Worm (Caenorhabditis elegans): ENCODE results near the gene swd-2.1.

Gene swd-2.1

DNA sequence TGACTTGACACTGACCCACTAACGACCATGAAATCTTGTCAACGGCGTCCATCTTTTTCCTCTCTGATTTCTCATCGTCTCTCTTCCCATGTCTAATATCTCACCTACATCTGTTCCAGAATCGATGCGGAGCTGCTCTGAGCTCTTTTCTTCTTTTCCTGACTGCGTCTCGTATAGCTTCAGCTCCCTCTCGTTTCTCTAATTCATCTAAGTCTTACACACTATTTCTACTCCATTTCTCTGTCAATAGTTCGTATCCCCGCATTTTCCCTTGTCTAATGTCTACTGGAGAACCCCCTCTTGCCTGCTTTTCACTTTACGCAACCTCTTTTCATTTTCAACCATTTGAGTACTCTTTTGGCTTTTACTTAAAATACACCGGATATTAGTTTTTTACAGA, 42.0 kb downstream of the swd-2.1 start, which contains the start of gene ric-3 (continued):
- TF ChIP-seq ceh-2 (tag; optimal IDR thresholded peaks at IDR 0.05) (no peak), pha-2 (tag; optimal IDR thresholded peaks at IDR 0.05) (no peak), che-1 (tag; optimal IDR thresholded peaks at IDR 0.05) (no peak), pqm-1 (tag; optimal IDR thresholded peaks at IDR 0.05) (no peak), ceh-19 (GFP tag; optimal IDR thresholded peaks at IDR 0.05) (peak; percentile 18), npax-4 (tag; optimal IDR thresholded peaks at IDR 0.05) (no peak), ceh-30 (tag; optimal IDR thresholded peaks at IDR 0.05) (no peak), ttx-3 (tag; optimal IDR thresholded peaks at IDR 0.05) (no peak), syd-9 (tag; optimal IDR thresholded peaks at IDR 0.05) (no peak), pros-1 (tag; optimal IDR thresholded peaks at IDR 0.05) (peak; percentile 11), ceh-48 (tag; optimal IDR thresholded peaks at IDR 0.05) (peak; percentile 84), hlh-15 (tag; optimal IDR thresholded peaks at IDR 0.05) (no peak), sox-2 (GFP tag; IDR thresholded peaks at IDR 0.05) (no peak), ahr-1 (tag; optimal IDR thresholded peaks at IDR 0.05) (no peak), odd-2 (tag; optimal IDR thresholded peaks at IDR 0.05) (no peak), hlh-6 (tag; optimal IDR thresholded peaks at IDR 0.05) (no peak), unc-42 (tag; optimal IDR thresholded peaks at IDR 0.05) (peak; percentile 74), eyg-1 (tag; optimal IDR thresholded peaks at IDR 0.05) (no peak), ztf-16 (tag; optimal IDR thresholded peaks at IDR 0.05) (no peak), nhr-11 (tag; optimal IDR thresholded peaks at IDR 0.05) (no peak), nfya-1 (tag; optimal IDR thresholded peaks at IDR 0.05) (peak; percentile 78), lin-11 (tag; optimal IDR thresholded peaks at IDR 0.05) (no peak)

DNA sequence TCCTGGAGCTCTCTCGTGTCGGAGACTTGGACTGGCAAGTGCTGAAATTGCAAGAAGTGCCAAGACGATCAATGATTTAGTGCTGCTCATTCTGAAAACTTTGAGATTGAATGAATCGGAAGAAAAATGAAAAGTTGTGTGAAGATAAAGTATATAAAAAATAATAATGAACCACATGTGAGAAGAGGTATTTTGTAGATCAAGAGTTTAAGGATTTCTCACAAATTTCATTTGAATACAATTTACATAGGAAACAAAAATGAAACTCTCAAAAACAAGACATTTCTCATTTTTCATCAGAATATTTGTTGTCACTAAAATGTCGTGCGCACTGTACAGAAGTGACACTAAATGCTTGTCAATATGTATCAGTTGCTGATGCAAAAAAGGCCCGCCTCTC, 46.7 kb downstream of the swd-2.1 start, which contains the start of gene T14A8.2:
TSS of gene T14A8.2 (minus strand) at position 101 of the 400 bp plus-strand sequence.
- TF ChIP-seq hlh-8 (tag; optimal IDR thresholded peaks at IDR 0.05) (no peak), ceh-22 (tag; optimal IDR thresholded peaks at IDR 0.05) (no peak), tbx-7 (tag; optimal IDR thresholded peaks at IDR 0.05) (no peak), ttx-3 (tag; optimal IDR thresholded peaks at IDR 0.05) (no peak), C08G9.2 (tag; optimal IDR thresholded peaks at IDR 0.05) (no peak), sox-4 (tag; optimal IDR thresholded peaks at IDR 0.05) (no peak), zip-5 (tag; optimal IDR thresholded peaks at IDR 0.05) (no peak), Y22D7AL.16 (tag; optimal IDR thresholded peaks at IDR 0.05) (no peak), ceh-24 (tag; optimal IDR thresholded peaks at IDR 0.05) (no peak)

DNA sequence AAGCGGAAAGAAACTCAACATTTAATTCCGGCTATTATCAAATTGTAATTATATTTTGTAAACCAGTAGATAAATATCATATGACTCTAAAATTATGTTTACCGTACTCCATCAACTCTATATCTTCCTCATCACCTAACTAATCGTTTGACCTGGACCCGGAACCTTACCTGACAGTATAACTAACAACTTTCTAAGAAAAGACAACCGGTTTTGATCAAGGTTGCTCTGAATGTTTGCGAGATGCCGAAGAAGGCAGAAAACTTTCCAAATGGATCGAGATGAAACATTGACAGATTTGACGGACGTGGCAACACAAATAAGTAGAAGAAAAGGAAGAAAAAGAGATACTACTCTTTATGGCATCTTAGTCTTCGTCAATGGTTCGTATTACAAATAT, 48.8 kb downstream of the swd-2.1 start:
- no peak for TF ChIP-seq madf-2 (tag; optimal IDR thresholded peaks at IDR 0.05)
- TF ChIP-seq Y22D7AL.16 (tag; optimal IDR thresholded peaks at IDR 0.05): no peak
- no peak for TF ChIP-seq sox-4 (tag; optimal IDR thresholded peaks at IDR 0.05)
- TF ChIP-seq ceh-19 (GFP tag; optimal IDR thresholded peaks at IDR 0.05): no peak
- TF ChIP-seq sdc-2 (tag; optimal IDR thresholded peaks at IDR 0.05): no peak
- TF ChIP-seq ceh-30 (tag; optimal IDR thresholded peaks at IDR 0.05): no peak
- TF ChIP-seq tbx-2 (tag; optimal IDR thresholded peaks at IDR 0.05): no peak
- TF ChIP-seq ceh-18 (tag; optimal IDR thresholded peaks at IDR 0.05): no peak
- no peak for TF ChIP-seq rnt-1 (tag; optimal IDR thresholded peaks at IDR 0.05)

All from whole organism, late embryonic.